Fruit fly (Drosophila melanogaster) whole organism, wandering third instar larva: Measurements from ENCODE around the gene Phae2.

Experiments used
- Sp1 ChIP-seq: fragments of 200-800 bp; sonication (Bioruptor generic); optimal IDR thresholded peaks from 3 replicates; lab custom pipeline; 2019; ENCODE audit warnings: missing biosample characterization, mild to moderate bottlenecking, missing genetic modification characterization, moderate library complexity
- brk ChIP-seq: fragments of 200-800 bp; sonication (Bioruptor generic); optimal IDR thresholded peaks from 2 replicates; lab custom pipeline; 2016; ENCODE audit warnings: missing biosample characterization, mild to moderate bottlenecking, missing genetic modification characterization

DNA sequence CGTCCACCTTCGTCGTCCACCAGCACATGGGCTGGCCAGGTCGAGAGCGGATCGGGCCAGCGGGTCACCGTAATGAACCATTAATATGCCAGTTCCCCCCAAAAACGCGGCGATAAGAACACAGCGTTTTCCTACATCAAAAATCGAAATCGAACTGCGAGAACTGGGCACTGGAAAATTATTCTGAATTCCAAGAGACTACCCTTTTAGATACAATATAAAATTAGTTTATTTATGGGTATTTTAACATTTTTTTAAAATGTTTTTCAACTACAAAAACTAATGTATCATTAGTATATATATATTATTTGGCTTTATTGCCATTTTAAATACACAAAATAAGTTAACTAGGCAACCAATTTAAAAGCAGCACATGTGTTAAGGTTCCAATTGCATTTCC, 32.2 kb upstream of the Phae2 start:
- TF ChIP-seq brk (no peak), Sp1 (GFP tag; lab: Kevin White, UChicago) (no peak)
